Worm (Caenorhabditis elegans): ENCODE results near the gene F53B1.8.

Gene F53B1.8

ce11 chrX:2138923-2139322, 8.9 kb upstream of the F53B1.8 start:
- no peak for TF ChIP-seq W03F9.2 (tag; optimal IDR thresholded peaks at IDR 0.05)
- TF ChIP-seq dao-5 (tag; optimal IDR thresholded peaks at IDR 0.05), result no peak
- TF ChIP-seq him-1 (tag; optimal IDR thresholded peaks at IDR 0.05), result no peak

ce11 chrX:2136937-2137336, 6.9 kb upstream of the F53B1.8 start:
- TF ChIP-seq dao-5 (tag; optimal IDR thresholded peaks at IDR 0.05) (no peak), him-1 (tag; optimal IDR thresholded peaks at IDR 0.05) (no peak), W03F9.2 (tag; optimal IDR thresholded peaks at IDR 0.05) (no peak)

- TF ChIP-seq W03F9.2 (tag; optimal IDR thresholded peaks at IDR 0.05) (no peak), him-1 (tag; optimal IDR thresholded peaks at IDR 0.05) (peak; percentile 10), dao-5 (tag; optimal IDR thresholded peaks at IDR 0.05) (no peak)
Measured at ce11 chrX:2131650-2132049, 1.6 kb upstream of the F53B1.8 start, which contains the start of gene F53B1.9. Gene F53B1.9, minus strand, starts transcription at chrX:2131844.

ce11 chrX:2120961-2121360, 9.1 kb downstream of the F53B1.8 start, which contains the start of gene gpa-5:
Gene gpa-5, minus strand, starts transcription at chrX:2121061.
- TF ChIP-seq W03F9.2 (tag; optimal IDR thresholded peaks at IDR 0.05), result no peak
- no peak for TF ChIP-seq him-1 (tag; optimal IDR thresholded peaks at IDR 0.05)
- TF ChIP-seq dao-5 (tag; optimal IDR thresholded peaks at IDR 0.05), result no peak

ce11 chrX:2118162-2118561, 11.9 kb downstream of the F53B1.8 start, which contains the start of gene swip-10:
Gene swip-10, minus strand, starts transcription at chrX:2118262.
- TF ChIP-seq W03F9.2 (tag; optimal IDR thresholded peaks at IDR 0.05) (no peak), him-1 (tag; optimal IDR thresholded peaks at IDR 0.05) (no peak), dao-5 (tag; optimal IDR thresholded peaks at IDR 0.05) (no peak)

ce11 chrX:2116304-2116867, 13.7 kb downstream of the F53B1.8 start:
- TF ChIP-seq dao-5 (tag; optimal IDR thresholded peaks at IDR 0.05) (no peak), W03F9.2 (tag; optimal IDR thresholded peaks at IDR 0.05) (no peak), him-1 (tag; optimal IDR thresholded peaks at IDR 0.05) (no peak)

- no peak for TF ChIP-seq dao-5 (tag; optimal IDR thresholded peaks at IDR 0.05)
- no peak for TF ChIP-seq W03F9.2 (tag; optimal IDR thresholded peaks at IDR 0.05)
- TF ChIP-seq him-1 (tag; optimal IDR thresholded peaks at IDR 0.05), result no peak
Measured at ce11 chrX:2114171-2114570, 15.9 kb downstream of the F53B1.8 start.

- TF ChIP-seq dao-5 (tag; optimal IDR thresholded peaks at IDR 0.05), result no peak
- no peak for TF ChIP-seq him-1 (tag; optimal IDR thresholded peaks at IDR 0.05)
- TF ChIP-seq W03F9.2 (tag; optimal IDR thresholded peaks at IDR 0.05), result no peak
Measured at ce11 chrX:2113004-2113403, 17.0 kb downstream of the F53B1.8 start, which contains the start of gene bus-5. Gene bus-5, minus strand, starts transcription at chrX:2113104.

- TF ChIP-seq W03F9.2 (tag; optimal IDR thresholded peaks at IDR 0.05), result no peak
- no peak for TF ChIP-seq dao-5 (tag; optimal IDR thresholded peaks at IDR 0.05)
- TF ChIP-seq him-1 (tag; optimal IDR thresholded peaks at IDR 0.05), result no peak
Measured at ce11 chrX:2110603-2111327, 19.3 kb downstream of the F53B1.8 start.

ce11 chrX:2108682-2109081, 21.4 kb downstream of the F53B1.8 start, which contains the start of gene F53B1.2:
Gene F53B1.2, plus strand, starts transcription at chrX:2108982.
- TF ChIP-seq him-1 (tag; optimal IDR thresholded peaks at IDR 0.05) (no peak), W03F9.2 (tag; optimal IDR thresholded peaks at IDR 0.05) (no peak), dao-5 (tag; optimal IDR thresholded peaks at IDR 0.05) (no peak)

ce11 chrX:2108182-2108581, 21.9 kb downstream of the F53B1.8 start:
- TF ChIP-seq W03F9.2 (tag; optimal IDR thresholded peaks at IDR 0.05), result no peak
- no peak for TF ChIP-seq dao-5 (tag; optimal IDR thresholded peaks at IDR 0.05)
- TF ChIP-seq him-1 (tag; optimal IDR thresholded peaks at IDR 0.05), result no peak

ce11 chrX:2107414-2107813, 22.6 kb downstream of the F53B1.8 start:
- TF ChIP-seq W03F9.2 (tag; optimal IDR thresholded peaks at IDR 0.05), result no peak
- no peak for TF ChIP-seq dao-5 (tag; optimal IDR thresholded peaks at IDR 0.05)
- no peak for TF ChIP-seq him-1 (tag; optimal IDR thresholded peaks at IDR 0.05)

- TF ChIP-seq W03F9.2 (tag; optimal IDR thresholded peaks at IDR 0.05) (no peak), him-1 (tag; optimal IDR thresholded peaks at IDR 0.05) (no peak), dao-5 (tag; optimal IDR thresholded peaks at IDR 0.05) (no peak)
Measured at ce11 chrX:2105310-2105709, 24.7 kb downstream of the F53B1.8 start, which contains the start of gene F53B1.3. Gene F53B1.3, plus strand, starts transcription at chrX:2105610.

ce11 chrX:2099002-2099401, 31.0 kb downstream of the F53B1.8 start:
- no peak for TF ChIP-seq dao-5 (tag; optimal IDR thresholded peaks at IDR 0.05)
- no peak for TF ChIP-seq him-1 (tag; optimal IDR thresholded peaks at IDR 0.05)
- TF ChIP-seq W03F9.2 (tag; optimal IDR thresholded peaks at IDR 0.05), result no peak
